Fruit fly (Drosophila melanogaster) whole organism, embryonic: ENCODE data around the gene jv.

ENCODE experiments used
- BEAF-32 ChIP-seq: fragments of 200-800 bp; sonication (Bioruptor generic); optimal IDR thresholded peaks from 3 replicates; lab custom pipeline; 2017; ENCODE audit warnings: missing biosample characterization, missing genetic modification characterization, mild to moderate bottlenecking, moderate library complexity, missing genetic modification reagents
- Bdp1 ChIP-seq: fragments of 200-800 bp; sonication (Bioruptor generic); optimal IDR thresholded peaks from 3 replicates; lab custom pipeline; 2016; ENCODE audit warnings: missing biosample characterization, missing genetic modification characterization
- CG10366 ChIP-seq: fragments of 200-800 bp; sonication (Bioruptor generic); IDR thresholded peaks from 2 replicates; pipeline ENCODE4 v1.3.6; 2022; ENCODE audit warnings: missing biosample characterization, missing genetic modification characterization
- CG11504 ChIP-seq: fragments of 200-800 bp; sonication (Bioruptor generic); optimal IDR thresholded peaks from 3 replicates; lab custom pipeline; 2019; ENCODE audit warnings: missing biosample characterization, mild to moderate bottlenecking, missing genetic modification characterization, moderate library complexity
- CG12219 ChIP-seq: fragments of 200-800 bp; sonication (Bioruptor generic); optimal IDR thresholded peaks from 3 replicates; lab custom pipeline; 2018; ENCODE audit warnings: missing biosample characterization, mild to moderate bottlenecking, missing genetic modification characterization
- CG13424 ChIP-seq: fragments of 200-800 bp; sonication (Bioruptor generic); optimal IDR thresholded peaks from 2 replicates; lab custom pipeline; 2019; ENCODE audit warnings: missing biosample characterization, mild to moderate bottlenecking, missing genetic modification characterization, moderate library complexity
- CG13894 ChIP-seq: fragments of 200-800 bp; sonication (Bioruptor generic); optimal IDR thresholded peaks from 3 replicates; lab custom pipeline; 2018; ENCODE audit warnings: missing biosample characterization, mild to moderate bottlenecking, missing genetic modification characterization, moderate library complexity
- CG14710 ChIP-seq: fragments of 200-800 bp; sonication (Bioruptor generic); optimal IDR thresholded peaks from 3 replicates; lab custom pipeline; 2019; ENCODE audit warnings: missing biosample characterization, mild to moderate bottlenecking, missing genetic modification characterization, moderate library complexity
- CG15011 ChIP-seq: fragments of 200-800 bp; sonication (Bioruptor generic); optimal IDR thresholded peaks from 3 replicates; lab custom pipeline; 2018; ENCODE audit warnings: missing biosample characterization, mild to moderate bottlenecking, missing genetic modification characterization
- CG1529 ChIP-seq: fragments of 200-800 bp; sonication (Bioruptor generic); optimal IDR thresholded peaks from 3 replicates; lab custom pipeline; 2018; ENCODE audit warnings: missing biosample characterization, missing genetic modification characterization
- CG17385 ChIP-seq: fragments of 200-800 bp; sonication (Bioruptor generic); optimal IDR thresholded peaks from 3 replicates; lab custom pipeline; 2018; ENCODE audit warnings: missing biosample characterization, mild to moderate bottlenecking, missing genetic modification characterization
- CG18599 ChIP-seq: fragments of 200-800 bp; sonication (Bioruptor generic); optimal IDR thresholded peaks from 3 replicates; lab custom pipeline; 2017; ENCODE audit warnings: missing biosample characterization, missing genetic modification characterization, mild to moderate bottlenecking, moderate library complexity, missing genetic modification reagents
- CG2875 ChIP-seq: fragments of 200-800 bp; sonication (Bioruptor generic); optimal IDR thresholded peaks from 2 replicates; lab custom pipeline; 2017; ENCODE audit warnings: missing biosample characterization, mild to moderate bottlenecking, missing genetic modification characterization, missing genetic modification reagents
- CG31441 ChIP-seq: fragments of 200-800 bp; sonication (Bioruptor generic); IDR thresholded peaks from 2 replicates; pipeline ENCODE4 v1.3.6; 2022; ENCODE audit warnings: missing biosample characterization, missing genetic modification characterization
- CG3407 ChIP-seq: fragments of 200-800 bp; sonication (Bioruptor generic); optimal IDR thresholded peaks from 2 replicates; lab custom pipeline; 2018; ENCODE audit warnings: missing biosample characterization, mild to moderate bottlenecking, missing genetic modification characterization
- CG4328 ChIP-seq: fragments of 200-800 bp; sonication (Bioruptor generic); optimal IDR thresholded peaks from 3 replicates; lab custom pipeline; 2017; ENCODE audit warnings: missing biosample characterization, missing genetic modification reagents, missing genetic modification characterization
- CG6254 ChIP-seq: fragments of 200-800 bp; sonication (Bioruptor generic); optimal IDR thresholded peaks from 3 replicates; lab custom pipeline; 2017; ENCODE audit warnings: mild to moderate bottlenecking, missing biosample characterization, missing genetic modification reagents, missing genetic modification characterization
- CG6683 ChIP-seq: fragments of 200-800 bp; sonication (Bioruptor generic); optimal IDR thresholded peaks from 2 replicates; lab custom pipeline; 2017; ENCODE audit warnings: missing biosample characterization, mild to moderate bottlenecking, missing genetic modification characterization, missing genetic modification reagents
- CG7987 ChIP-seq: fragments of 200-800 bp; sonication (Bioruptor generic); optimal IDR thresholded peaks from 2 replicates; lab custom pipeline; 2018; ENCODE audit warnings: missing biosample characterization, mild to moderate bottlenecking, missing genetic modification characterization, moderate library complexity
- D19B ChIP-seq: fragments of 200-800 bp; sonication (Bioruptor generic); optimal IDR thresholded peaks from 2 replicates; lab custom pipeline; 2017; ENCODE audit warnings: missing biosample characterization, mild to moderate bottlenecking, missing genetic modification characterization
- Eip74EF ChIP-seq, 2 experiments: fragments of 200-800 bp in 1 of 2; fragments of >200 bp in 1 of 2; sonication (Bioruptor generic) in 1 of 2; optimal IDR thresholded peaks; 2 replicates each; lab custom pipeline; 2017 to 2019; ENCODE audit warnings: missing biosample characterization in 2 of 2, missing genetic modification characterization in 2 of 2, mild to moderate bottlenecking in 1 of 2, moderate library complexity in 1 of 2
- Ets65A ChIP-seq: fragments of 200-800 bp; sonication (Bioruptor generic); peaks from one replicate; lab custom pipeline; 2016; ENCODE audit warnings: missing biosample characterization, missing genetic modification characterization
- GATAe ChIP-seq: fragments of 200-800 bp; sonication (Bioruptor generic); conservative IDR thresholded peaks from 2 replicates; pipeline ENCODE4 v1.3.6; 2022; ENCODE audit warnings: missing biosample characterization, missing genetic modification characterization
- HHEX ChIP-seq: fragments of 200-800 bp; sonication (Bioruptor generic); optimal IDR thresholded peaks from 3 replicates; lab custom pipeline; 2017; ENCODE audit warnings: missing biosample characterization, mild to moderate bottlenecking, missing genetic modification characterization, missing genetic modification reagents
- Side ChIP-seq: fragments of 200-800 bp; sonication (Bioruptor generic); optimal IDR thresholded peaks from 2 replicates; lab custom pipeline; 2016; ENCODE audit warnings: missing biosample characterization, missing genetic modification characterization
- TFAM ChIP-seq: fragments of 200-800 bp; sonication (Bioruptor generic); optimal IDR thresholded peaks from 2 replicates; lab custom pipeline; 2017; ENCODE audit warnings: missing biosample characterization, missing genetic modification characterization, inconsistent platforms
- Vsx1 ChIP-seq: fragments of 200-800 bp; sonication (Bioruptor generic); optimal IDR thresholded peaks from 2 replicates; lab custom pipeline; 2017; ENCODE audit warnings: missing biosample characterization, mild to moderate bottlenecking, missing genetic modification characterization, missing genetic modification reagents
- abd-A ChIP-seq: fragments of 200-800 bp; sonication (Bioruptor generic); optimal IDR thresholded peaks from 3 replicates; lab custom pipeline; 2019; ENCODE audit warnings: missing biosample characterization, mild to moderate bottlenecking, missing genetic modification characterization, moderate library complexity
- az2 ChIP-seq: fragments of 200-800 bp; sonication (Bioruptor generic); optimal IDR thresholded peaks from 3 replicates; lab custom pipeline; 2016; ENCODE audit warnings: missing biosample characterization, missing genetic modification characterization
- bsh ChIP-seq, 2 experiments: fragments of 200-800 bp; sonication (Bioruptor generic); optimal IDR thresholded peaks; 2 replicates each; lab custom pipeline; 2017 to 2018; ENCODE audit warnings: mild to moderate bottlenecking in 2 of 2, missing biosample characterization in 2 of 2, missing genetic modification characterization in 2 of 2, moderate library complexity in 1 of 2
- cad ChIP-seq: fragments of >200 bp; optimal IDR thresholded peaks from 2 replicates; lab custom pipeline; 2017; ENCODE audit warnings: missing biosample characterization, missing genetic modification characterization
- ci ChIP-seq: fragments of 200-800 bp; sonication (Bioruptor generic); IDR thresholded peaks from 3 replicates; pipeline ENCODE4 v1.3.6; 2022; ENCODE audit warnings: missing biosample characterization, missing genetic modification characterization
- en ChIP-seq: fragments of 200-800 bp; sonication (Bioruptor generic); optimal IDR thresholded peaks from 2 replicates; lab custom pipeline; 2016; ENCODE audit warnings: missing biosample characterization, missing genetic modification characterization
- eve ChIP-seq, 2 experiments: fragments of >200 bp; optimal IDR thresholded peaks; 2 replicates each; lab custom pipeline; 2017; ENCODE audit warnings: missing biosample characterization in 2 of 2, missing genetic modification characterization in 2 of 2
- fd64A ChIP-seq: fragments of 200-800 bp; sonication (Bioruptor generic); optimal IDR thresholded peaks from 3 replicates; lab custom pipeline; 2018; ENCODE audit warnings: missing biosample characterization, mild to moderate bottlenecking, missing genetic modification characterization
- gsb-n ChIP-seq: fragments of 200-800 bp; sonication (Bioruptor generic); optimal IDR thresholded peaks from 3 replicates; lab custom pipeline; 2018; ENCODE audit warnings: missing biosample characterization, mild to moderate bottlenecking, missing genetic modification characterization
- hkb ChIP-seq, 2 experiments: fragments of 200-800 bp in 1 of 2; fragments of >200 bp in 1 of 2; sonication (Bioruptor generic) in 1 of 2; IDR thresholded peaks in 1 of 2; optimal IDR thresholded peaks in 1 of 2; 2 replicates each; pipeline versions ENCODE4 v1.3.6 to Lab custom; 2017 to 2022; ENCODE audit warnings: missing biosample characterization in 1 of 2, missing genetic modification characterization in 1 of 2
- ken ChIP-seq: fragments of 200-800 bp; sonication (Bioruptor generic); IDR thresholded peaks from 3 replicates; pipeline ENCODE4 v1.3.6; 2022; ENCODE audit warnings: missing biosample characterization, missing genetic modification characterization
- nerfin-1 ChIP-seq: fragments of 200-800 bp; sonication (Bioruptor generic); optimal IDR thresholded peaks from 3 replicates; lab custom pipeline; 2019; ENCODE audit warnings: missing biosample characterization, mild to moderate bottlenecking, missing genetic modification characterization, moderate library complexity
- sc ChIP-seq, 3 experiments: fragments of >200 bp in 2 of 3; fragments of 200-800 bp in 1 of 3; sonication (Bioruptor generic) in 1 of 3; optimal IDR thresholded peaks; 2 replicates in 2 of 3; 3 replicates in 1 of 3; lab custom pipeline; 2017; ENCODE audit warnings: mild to moderate bottlenecking in 1 of 3, missing biosample characterization in 1 of 3, missing genetic modification characterization in 1 of 3, missing genetic modification reagents in 1 of 3
- sd ChIP-seq: fragments of 200-800 bp; sonication (Bioruptor generic); optimal IDR thresholded peaks from 3 replicates; lab custom pipeline; 2018; ENCODE audit warnings: missing biosample characterization, mild to moderate bottlenecking, missing genetic modification characterization, moderate library complexity
- sens ChIP-seq: fragments of 200-800 bp; sonication (Bioruptor generic); peaks from one replicate; lab custom pipeline; 2016; ENCODE audit warnings: missing biosample characterization, missing genetic modification characterization
- sr ChIP-seq: fragments of 200-800 bp; sonication (Bioruptor generic); IDR thresholded peaks from 3 replicates; pipeline ENCODE4 v1.3.6; 2022; ENCODE audit warnings: missing biosample characterization, missing genetic modification characterization
- tgo ChIP-seq: fragments of 200-800 bp; sonication (Bioruptor generic); IDR thresholded peaks from 3 replicates; pipeline ENCODE4 v1.3.6; 2022; ENCODE audit warnings: missing biosample characterization, missing genetic modification characterization
- tna ChIP-seq: fragments of 200-800 bp; sonication (Bioruptor generic); IDR thresholded peaks from 2 replicates; pipeline ENCODE4 v1.3.6; 2022; ENCODE audit warnings: missing biosample characterization, missing genetic modification characterization; ENCODE audit not compliant: partially characterized antibody
- twi ChIP-seq: fragments of 200-800 bp; optimal IDR thresholded peaks from 2 replicates; lab custom pipeline; 2019; ENCODE audit warnings: missing biosample characterization, mild to moderate bottlenecking, missing genetic modification characterization, moderate library complexity
- wek ChIP-seq: fragments of 200-800 bp; sonication (Bioruptor generic); optimal IDR thresholded peaks from 3 replicates; lab custom pipeline; 2018; ENCODE audit warnings: missing biosample characterization, mild to moderate bottlenecking, missing genetic modification characterization, moderate library complexity
- wor ChIP-seq: fragments of 200-800 bp; sonication (Bioruptor generic); IDR thresholded peaks from 2 replicates; pipeline ENCODE4 v1.3.6; 2022; ENCODE audit warnings: missing biosample characterization, missing genetic modification characterization
- zen ChIP-seq: fragments of 200-800 bp; sonication (Bioruptor generic); optimal IDR thresholded peaks from 3 replicates; lab custom pipeline; 2018; ENCODE audit warnings: missing biosample characterization, mild to moderate bottlenecking, missing genetic modification characterization, moderate library complexity

jv gene

DNA sequence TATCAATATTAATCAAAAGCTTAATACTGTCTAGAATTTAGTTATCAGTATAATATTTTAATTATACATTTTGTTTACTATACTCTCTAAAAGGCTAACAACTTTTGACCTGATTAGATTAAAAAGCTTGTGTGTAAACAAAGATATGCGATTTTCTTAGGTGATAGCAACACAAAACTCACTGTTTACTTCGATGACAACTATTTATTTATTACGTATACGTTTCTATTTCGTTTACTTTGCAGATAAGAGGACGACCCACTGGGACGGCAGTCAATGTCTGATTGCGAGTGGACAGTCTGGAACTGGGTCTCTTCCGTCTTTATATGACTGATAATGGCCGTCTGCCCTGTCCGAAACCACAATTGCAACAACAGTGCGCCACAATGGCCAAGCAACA is 66.5 kb downstream of the jv start (continued):
- TF ChIP-seq sc (optimal IDR thresholded peaks at IDR 0.05; lab: Kevin White, UChicago) = no peak
- TF ChIP-seq sc (GFP tag; optimal IDR thresholded peaks at IDR 0.05; lab: Kevin White, UChicago) = peak; percentile 18
- peak; percentile 80 for TF ChIP-seq GATAe (GFP tag; lab: Robert Waterston, UW)
- no peak for TF ChIP-seq zen (tag; lab: Kevin White, UChicago)
- peak; percentile 40 for TF ChIP-seq CG13424
- no peak for TF ChIP-seq en
- TF ChIP-seq CG10366 = no peak
- TF ChIP-seq ci = peak; percentile 68
- TF ChIP-seq BEAF-32 = no peak
- peak; percentile 29 for TF ChIP-seq gsb-n
- no peak for TF ChIP-seq D19B (GFP tag; lab: Kevin White, UChicago)
- TF ChIP-seq Side (GFP tag; lab: Kevin White, UChicago) = no peak
- peak; percentile 35 for TF ChIP-seq fd64A (GFP tag; lab: Kevin White, UChicago)
- no peak for TF ChIP-seq cad (GFP tag; lab: Kevin White, UChicago)
- no peak for TF ChIP-seq hkb (optimal IDR thresholded peaks at IDR 0.05; lab: Kevin White, UChicago)
- TF ChIP-seq hkb (GFP tag; IDR thresholded peaks at IDR 0.05; lab: Robert Waterston, UW) = 0 out of 2 replicates have a peak, but pooled peaks have one; percentile 18
- peak; percentile 55 for TF ChIP-seq CG11504 (tag; lab: Kevin White, UChicago)
- peak; percentile 9 for TF ChIP-seq CG14710 (tag; lab: Kevin White, UChicago)
- 0 out of 2 replicates have a peak, but pooled peaks have one; percentile 14 for TF ChIP-seq CG31441 (GFP tag; lab: Robert Waterston, UW)
- no peak for TF ChIP-seq nerfin-1 (tag; lab: Kevin White, UChicago)
- peak; percentile 19 for TF ChIP-seq CG1529 (GFP tag; lab: Kevin White, UChicago)
- no peak for TF ChIP-seq TFAM (GFP tag; lab: Kevin White, UChicago)
- peak; percentile 62 for TF ChIP-seq HHEX (GFP tag; lab: Kevin White, UChicago)
- TF ChIP-seq Eip74EF (GFP tag; optimal IDR thresholded peaks at IDR 0.05; lab: Kevin White, UChicago) = peak in 1 of 2 experiments; percentile 88
- TF ChIP-seq wek (GFP tag; lab: Kevin White, UChicago) = peak; percentile 48
- TF ChIP-seq ken = no peak
- no peak for TF ChIP-seq CG12219 (GFP tag; lab: Kevin White, UChicago)
- TF ChIP-seq Ets65A = peak; percentile 12
- TF ChIP-seq CG13894 (tag; lab: Kevin White, UChicago) = no peak
- TF ChIP-seq tgo = no peak
- TF ChIP-seq CG6683 (GFP tag; lab: Kevin White, UChicago) = peak; percentile 38
- TF ChIP-seq CG15011 = peak; percentile 15
- TF ChIP-seq Vsx1 (GFP tag; lab: Kevin White, UChicago) = peak; percentile 76
- no peak for TF ChIP-seq Bdp1 (GFP tag; lab: Kevin White, UChicago)
- peak; percentile 52 for TF ChIP-seq CG2875 (GFP tag; lab: Kevin White, UChicago)
- peak; percentile 60 for TF ChIP-seq CG6254 (GFP tag; lab: Kevin White, UChicago)
- TF ChIP-seq CG3407 (GFP tag; lab: Kevin White, UChicago) = peak; percentile 70
- TF ChIP-seq CG17385 (GFP tag; lab: Kevin White, UChicago) = peak; percentile 43
- TF ChIP-seq CG18599 = peak; percentile 68
- TF ChIP-seq az2 = no peak
- TF ChIP-seq bsh (GFP tag; optimal IDR thresholded peaks at IDR 0.05; lab: Kevin White, UChicago) = peak in 1 of 2 experiments; percentile 52

- TF ChIP-seq sr (GFP tag; lab: Robert Waterston, UW) (peak; percentile 91), wor (no peak), fd64A (GFP tag; lab: Kevin White, UChicago) (peak; percentile 15), eve (GFP tag; optimal IDR thresholded peaks at IDR 0.05; lab: Kevin White, UChicago) (peak in 1 of 2 experiments; percentile 9), twi (peak; percentile 20), CG7987 (no peak), CG4328 (peak; percentile 16), abd-A (tag; lab: Kevin White, UChicago) (peak; percentile 51), sd (tag; lab: Kevin White, UChicago) (peak; percentile 76), sens (GFP tag; lab: Kevin White, UChicago) (peak; percentile 48), tna (no peak)
Measured at dm6 chr3L:6519678-6520077, 69.6 kb downstream of the jv start.
